Worm (Caenorhabditis elegans) whole organism, young adult: ENCODE data around the gene lys-10.

Source experiments
- B0019.2 ChIP-seq: fragments of 200-800 bp; sonication (Bioruptor generic); conservative IDR thresholded peaks from 2 replicates; pipeline ENCODE4 v1.3.6; 2022; ENCODE audit warnings: missing genetic modification reagents, missing genetic modification characterization, missing compliant biosample characterization
- F10E7.11 ChIP-seq: sonication (generic microtip); optimal IDR thresholded peaks from 2 replicates; lab custom pipeline; 2017; ENCODE audit warnings: mild to moderate bottlenecking, missing genetic modification characterization, moderate library complexity, missing compliant biosample characterization
- F33H1.4 ChIP-seq: fragments of 200-800 bp; sonication (Bioruptor generic); IDR thresholded peaks from 2 replicates; pipeline ENCODE4 v1.3.6; 2022; ENCODE audit warnings: missing genetic modification reagents, missing genetic modification characterization, missing compliant biosample characterization
- F39B2.1 ChIP-seq: fragments of 200-800 bp; sonication (Bioruptor generic); IDR thresholded peaks from 2 replicates; pipeline ENCODE4 v1.3.6; 2022; ENCODE audit warnings: missing genetic modification reagents, missing genetic modification characterization, missing compliant biosample characterization
- F49E8.2 ChIP-seq: sonication (generic microtip); optimal IDR thresholded peaks from 3 replicates; lab custom pipeline; 2017; ENCODE audit warnings: missing genetic modification characterization, mild to moderate bottlenecking, missing compliant biosample characterization, antibody characterized with exemption, moderate library complexity; ENCODE audit not compliant: insufficient read depth
- ama-1 ChIP-seq, 3 experiments: fragments of 150-350 bp in 1 of 3; sonication (generic microtip) in 2 of 3; optimal IDR thresholded peaks; 2 replicates each; lab custom pipeline; 2014 to 2018; ENCODE audit warnings: missing biosample characterization in 2 of 3, missing genetic modification characterization in 2 of 3, missing genetic modification reagents in 2 of 3

DNA sequence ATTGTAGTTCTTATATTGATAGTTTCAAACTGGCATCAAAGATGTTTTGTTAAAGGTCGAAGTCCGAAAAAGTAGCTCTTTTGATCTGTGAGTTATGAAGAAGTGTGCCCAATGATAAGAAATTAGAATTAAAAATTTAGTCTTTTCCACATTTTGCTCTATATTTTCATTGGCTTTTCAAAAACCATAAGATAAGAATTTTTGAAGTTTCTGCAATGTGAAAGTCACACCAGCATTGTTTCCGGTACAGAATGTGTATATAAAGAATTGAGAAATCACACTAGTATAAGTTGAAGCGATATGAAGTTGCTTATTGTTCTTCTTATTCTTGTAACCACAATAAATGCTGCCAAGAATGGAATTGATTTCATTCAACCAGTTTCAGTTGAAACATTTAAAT lies at the start of gene lys-10:
- TF ChIP-seq F10E7.11 (tag; lab: Kevin White, UChicago) (no peak), ama-1 (optimal IDR thresholded peaks at IDR 0.05; lab: Kevin White, UChicago) (no peak), ama-1 (GFP tag; optimal IDR thresholded peaks at IDR 0.05; lab: Kevin White, UChicago) (no peak), B0019.2 (no peak), F33H1.4 (GFP tag; lab: Robert Waterston, UW) (no peak), F39B2.1 (GFP tag; lab: Robert Waterston, UW) (no peak), F49E8.2 (no peak)
